Worm (Caenorhabditis elegans) whole organism, L2 larva: ENCODE results near the gene C17C3.9.
A peak's percentile ranks its signal among the peaks of the same experiment; 100 is the strongest.

Source experiments
- C34F6.9 ChIP-seq: fragments of 150-350 bp; optimal IDR thresholded peaks from 2 replicates; lab custom pipeline; 2014; ENCODE audit warnings: missing biosample characterization, missing genetic modification characterization
- F13H6.1 ChIP-seq: sonication (generic microtip); optimal IDR thresholded peaks from 2 replicates; lab custom pipeline; 2016; ENCODE audit warnings: missing genetic modification characterization, missing compliant biosample characterization
- R02D3.7 ChIP-seq: fragments of 150-350 bp; optimal IDR thresholded peaks from 2 replicates; lab custom pipeline; 2014; ENCODE audit warnings: missing biosample characterization, missing genetic modification characterization
- Y55F3AM.14 ChIP-seq: fragments of 200-800 bp; sonication (Bioruptor generic); optimal IDR thresholded peaks from 2 replicates; lab custom pipeline; 2018; ENCODE audit warnings: mild to moderate bottlenecking, missing genetic modification characterization, missing compliant biosample characterization
- ZK546.5 ChIP-seq: sonication (generic microtip); optimal IDR thresholded peaks from 2 replicates; lab custom pipeline; 2017; ENCODE audit warnings: missing biosample characterization, missing genetic modification characterization
- alr-1 ChIP-seq: fragments of 150-350 bp; optimal IDR thresholded peaks from 2 replicates; lab custom pipeline; 2014; ENCODE audit warnings: missing biosample characterization, missing genetic modification characterization
- aly-2 ChIP-seq: fragments of 150-350 bp; optimal IDR thresholded peaks from 2 replicates; lab custom pipeline; 2014; ENCODE audit warnings: missing biosample characterization, missing genetic modification characterization
- ama-1 ChIP-seq: fragments of 150-350 bp; optimal IDR thresholded peaks from 2 replicates; lab custom pipeline; 2018; ENCODE audit warnings: inconsistent platforms
- blmp-1 ChIP-seq: sonication (generic microtip); optimal IDR thresholded peaks from 2 replicates; lab custom pipeline; 2017; ENCODE audit warnings: missing genetic modification characterization, mild to moderate bottlenecking, missing compliant biosample characterization, antibody characterized with exemption, moderate library complexity; ENCODE audit not compliant: insufficient read depth
- ceh-16 ChIP-seq: fragments of 150-350 bp; optimal IDR thresholded peaks from 2 replicates; lab custom pipeline; 2014; ENCODE audit warnings: missing biosample characterization, missing genetic modification characterization
- ceh-82 ChIP-seq: fragments of 150-350 bp; optimal IDR thresholded peaks from 2 replicates; lab custom pipeline; 2014; ENCODE audit warnings: missing biosample characterization, missing genetic modification characterization
- crh-2 ChIP-seq: sonication (generic microtip); optimal IDR thresholded peaks from 2 replicates; lab custom pipeline; 2017; ENCODE audit warnings: missing biosample characterization, missing genetic modification characterization
- dmd-4 ChIP-seq: sonication (generic microtip); optimal IDR thresholded peaks from 2 replicates; lab custom pipeline; 2017; ENCODE audit warnings: missing biosample characterization, missing genetic modification characterization
- egl-27 ChIP-seq: sonication (generic microtip); optimal IDR thresholded peaks from 3 replicates; lab custom pipeline; 2017; ENCODE audit warnings: missing biosample characterization, missing genetic modification reagents, missing genetic modification characterization
- elt-1 ChIP-seq: fragments of 150-350 bp; optimal IDR thresholded peaks from 2 replicates; lab custom pipeline; 2014; ENCODE audit warnings: missing biosample characterization, missing genetic modification characterization
- elt-3 ChIP-seq: sonication (generic microtip); optimal IDR thresholded peaks from 2 replicates; lab custom pipeline; 2017; ENCODE audit warnings: missing biosample characterization, missing genetic modification characterization
- fos-1 ChIP-seq: fragments of 150-350 bp; optimal IDR thresholded peaks from 2 replicates; lab custom pipeline; 2014; ENCODE audit warnings: missing biosample characterization, missing genetic modification characterization
- gmeb-1 ChIP-seq: fragments of 150-350 bp; optimal IDR thresholded peaks from 2 replicates; lab custom pipeline; 2014; ENCODE audit warnings: missing biosample characterization, missing genetic modification characterization
- lin-11 ChIP-seq: fragments of 150-350 bp; sonication (generic microtip); optimal IDR thresholded peaks from 2 replicates; lab custom pipeline; 2014; ENCODE audit warnings: missing biosample characterization, missing genetic modification characterization, inconsistent platforms, mixed read lengths
- lin-13 ChIP-seq: fragments of 150-350 bp; optimal IDR thresholded peaks from 2 replicates; lab custom pipeline; 2014; ENCODE audit warnings: missing biosample characterization, missing genetic modification reagents, missing genetic modification characterization
- lin-39 ChIP-seq: fragments of 150-350 bp; optimal IDR thresholded peaks from 2 replicates; lab custom pipeline; 2014; ENCODE audit warnings: missing biosample characterization, missing genetic modification reagents, missing genetic modification characterization
- lsy-2 ChIP-seq, 2 experiments: fragments of 150-350 bp in 1 of 2; sonication (generic microtip) in 1 of 2; optimal IDR thresholded peaks; 2 replicates each; lab custom pipeline; 2014 to 2017; ENCODE audit warnings: missing biosample characterization in 2 of 2, missing genetic modification characterization in 2 of 2
- mab-5 ChIP-seq: fragments of 150-350 bp; optimal IDR thresholded peaks from 2 replicates; lab custom pipeline; 2014; ENCODE audit warnings: missing biosample characterization, missing genetic modification characterization
- mbf-1 ChIP-seq: sonication (generic microtip); optimal IDR thresholded peaks from 2 replicates; lab custom pipeline; 2017; ENCODE audit warnings: missing biosample characterization, missing genetic modification characterization
- mdl-1 ChIP-seq, 2 experiments: fragments of 150-350 bp in 1 of 2; sonication (generic microtip) in 1 of 2; optimal IDR thresholded peaks; 2 replicates each; lab custom pipeline; 2017; ENCODE audit warnings: missing biosample characterization in 2 of 2, missing genetic modification characterization in 2 of 2
- nhr-10 ChIP-seq: sonication (generic microtip); optimal IDR thresholded peaks from 2 replicates; lab custom pipeline; 2017; ENCODE audit warnings: missing biosample characterization, missing genetic modification characterization
- nhr-11 ChIP-seq: fragments of 150-350 bp; optimal IDR thresholded peaks from 2 replicates; lab custom pipeline; 2014; ENCODE audit warnings: missing biosample characterization, missing genetic modification characterization
- nhr-12 ChIP-seq: fragments of 150-350 bp; optimal IDR thresholded peaks from 2 replicates; lab custom pipeline; 2014; ENCODE audit warnings: missing biosample characterization, missing genetic modification characterization
- nhr-129 ChIP-seq: fragments of 150-350 bp; optimal IDR thresholded peaks from 2 replicates; lab custom pipeline; 2014; ENCODE audit warnings: missing biosample characterization, missing genetic modification characterization
- nhr-21 ChIP-seq: fragments of 150-350 bp; optimal IDR thresholded peaks from 2 replicates; lab custom pipeline; 2014; ENCODE audit warnings: missing biosample characterization, missing genetic modification characterization
- nhr-23 ChIP-seq: fragments of 150-350 bp; optimal IDR thresholded peaks from 2 replicates; lab custom pipeline; 2014; ENCODE audit warnings: missing biosample characterization, missing genetic modification reagents, missing genetic modification characterization
- nhr-237 ChIP-seq: fragments of 150-350 bp; optimal IDR thresholded peaks from 2 replicates; lab custom pipeline; 2014; ENCODE audit warnings: missing biosample characterization, missing genetic modification characterization
- nhr-25 ChIP-seq: fragments of 150-350 bp; sonication (generic microtip); optimal IDR thresholded peaks from 3 replicates; lab custom pipeline; 2014; ENCODE audit warnings: missing biosample characterization, missing genetic modification characterization
- nhr-6 ChIP-seq: fragments of 150-350 bp; optimal IDR thresholded peaks from 2 replicates; lab custom pipeline; 2014; ENCODE audit warnings: missing biosample characterization, missing genetic modification characterization
- nhr-77 ChIP-seq: fragments of 150-350 bp; optimal IDR thresholded peaks from 2 replicates; lab custom pipeline; 2014; ENCODE audit warnings: missing biosample characterization, missing genetic modification characterization
- peb-1 ChIP-seq: fragments of 150-350 bp; optimal IDR thresholded peaks from 2 replicates; lab custom pipeline; 2014; ENCODE audit warnings: missing biosample characterization, missing genetic modification characterization
- sem-4 ChIP-seq: fragments of 150-350 bp; optimal IDR thresholded peaks from 2 replicates; lab custom pipeline; 2014; ENCODE audit warnings: missing biosample characterization, missing genetic modification reagents, missing genetic modification characterization
- skn-1 ChIP-seq: sonication (generic microtip); optimal IDR thresholded peaks from 2 replicates; lab custom pipeline; 2017; ENCODE audit warnings: missing biosample characterization, missing genetic modification characterization
- sma-3 ChIP-seq: sonication (generic microtip); optimal IDR thresholded peaks from 2 replicates; lab custom pipeline; 2016; ENCODE audit warnings: missing genetic modification reagents, missing genetic modification characterization, missing compliant biosample characterization
- sma-9 ChIP-seq, 2 experiments: fragments of 150-350 bp in 1 of 2; sonication (generic microtip) in 1 of 2; optimal IDR thresholded peaks; 2 replicates each; lab custom pipeline; 2014 to 2016; ENCODE audit warnings: missing genetic modification characterization in 2 of 2, mild to moderate bottlenecking in 1 of 2, missing biosample characterization in 1 of 2, missing compliant biosample characterization in 1 of 2, missing genetic modification reagents in 1 of 2, moderate library complexity in 1 of 2
- snpc-4 ChIP-seq: fragments of 150-350 bp; optimal IDR thresholded peaks from 2 replicates; lab custom pipeline; 2014; ENCODE audit warnings: missing biosample characterization, missing genetic modification characterization
- unc-39 ChIP-seq: fragments of 150-350 bp; optimal IDR thresholded peaks from 2 replicates; lab custom pipeline; 2014; ENCODE audit warnings: missing biosample characterization, missing genetic modification characterization
- unc-55 ChIP-seq: fragments of 150-350 bp; sonication (generic microtip); optimal IDR thresholded peaks from 3 replicates; lab custom pipeline; 2014; ENCODE audit warnings: missing biosample characterization, missing genetic modification reagents, missing genetic modification characterization
- unc-62 ChIP-seq: fragments of 150-350 bp; optimal IDR thresholded peaks from 2 replicates; lab custom pipeline; 2014; ENCODE audit warnings: missing biosample characterization, missing genetic modification reagents, missing genetic modification characterization
- zag-1 ChIP-seq: fragments of 150-350 bp; optimal IDR thresholded peaks from 2 replicates; lab custom pipeline; 2014; ENCODE audit warnings: missing biosample characterization, missing genetic modification characterization
- ztf-1 ChIP-seq: fragments of 200-800 bp; sonication (Bioruptor generic); conservative IDR thresholded peaks from 2 replicates; pipeline ENCODE4 v1.3.6; 2022; ENCODE audit warnings: missing genetic modification characterization, missing compliant biosample characterization
- ztf-11 ChIP-seq: sonication (generic microtip); optimal IDR thresholded peaks from 2 replicates; lab custom pipeline; 2017; ENCODE audit warnings: missing biosample characterization, missing genetic modification characterization
- ztf-4 ChIP-seq: fragments of 150-350 bp; optimal IDR thresholded peaks from 2 replicates; lab custom pipeline; 2014; ENCODE audit warnings: missing biosample characterization, missing genetic modification characterization

C17C3.9 gene

ce11 chrII:5544145-5544515, 12.1 kb upstream of the C17C3.9 start:
- TF ChIP-seq snpc-4 (tag; lab: Kevin White, UChicago): peak; percentile 98
- no peak for TF ChIP-seq nhr-23
- TF ChIP-seq nhr-129: peak; percentile 89
- TF ChIP-seq nhr-12 (tag; lab: Kevin White, UChicago): no peak
- peak; percentile 11 for TF ChIP-seq fos-1 (tag; lab: Kevin White, UChicago)
- no peak for TF ChIP-seq lin-39
- no peak for TF ChIP-seq nhr-237 (tag; lab: Kevin White, UChicago)
- no peak for TF ChIP-seq ceh-82 (tag; lab: Kevin White, UChicago)
- TF ChIP-seq elt-3: no peak
- no peak for TF ChIP-seq dmd-4 (tag; lab: Kevin White, UChicago)
- TF ChIP-seq lin-11: no peak
- no peak for TF ChIP-seq sem-4 (tag; lab: Kevin White, UChicago)
- no peak for TF ChIP-seq elt-1
- TF ChIP-seq ztf-1 (GFP tag; lab: Robert Waterston, UW): no peak
- TF ChIP-seq ztf-11 (tag; lab: Kevin White, UChicago): no peak
- TF ChIP-seq peb-1 (tag; lab: Kevin White, UChicago): no peak
- peak; percentile 66 for TF ChIP-seq gmeb-1
- no peak for TF ChIP-seq blmp-1
- peak in 1 of 2 experiments; percentile 73 for TF ChIP-seq lsy-2 (tag; optimal IDR thresholded peaks at IDR 0.05; lab: Kevin White, UChicago)
- no peak for TF ChIP-seq ZK546.5 (tag; lab: Kevin White, UChicago)
- peak; percentile 15 for TF ChIP-seq nhr-10 (tag; lab: Kevin White, UChicago)
- TF ChIP-seq Y55F3AM.14 (GFP tag; lab: Kevin White, UChicago): no peak
- no peak for TF ChIP-seq nhr-11
- no peak for TF ChIP-seq mbf-1 (tag; lab: Kevin White, UChicago)
- TF ChIP-seq aly-2 (tag; lab: Kevin White, UChicago): no peak
- TF ChIP-seq sma-3 (GFP tag; lab: Kevin White, UChicago): peak; percentile 66
- TF ChIP-seq sma-9 (GFP tag; optimal IDR thresholded peaks at IDR 0.05; lab: Kevin White, UChicago): peak; percentile 76
- TF ChIP-seq sma-9 (tag; optimal IDR thresholded peaks at IDR 0.05; lab: Kevin White, UChicago): no peak
- TF ChIP-seq nhr-25: no peak
- TF ChIP-seq unc-39 (tag; lab: Kevin White, UChicago): no peak
- no peak for TF ChIP-seq mab-5 (tag; lab: Kevin White, UChicago)
- TF ChIP-seq skn-1 (tag; lab: Kevin White, UChicago): no peak
- TF ChIP-seq nhr-21: peak; percentile 85
- TF ChIP-seq alr-1 (tag; lab: Kevin White, UChicago): no peak
- no peak for TF ChIP-seq ceh-16 (tag; lab: Kevin White, UChicago)
- no peak for TF ChIP-seq unc-55 (GFP tag; lab: Kevin White, UChicago)
- no peak for TF ChIP-seq zag-1
- TF ChIP-seq lin-13: peak; percentile 27
- peak; percentile 6 for TF ChIP-seq nhr-77 (tag; lab: Kevin White, UChicago)
- TF ChIP-seq unc-62 (GFP tag; lab: Kevin White, UChicago): no peak
- no peak for TF ChIP-seq ztf-4 (tag; lab: Kevin White, UChicago)
- TF ChIP-seq R02D3.7 (tag; lab: Kevin White, UChicago): no peak
- TF ChIP-seq ama-1: peak; percentile 93
- TF ChIP-seq F13H6.1: no peak
- TF ChIP-seq nhr-6 (tag; lab: Kevin White, UChicago): peak; percentile 16
- TF ChIP-seq crh-2 (tag; lab: Kevin White, UChicago): peak; percentile 60
- TF ChIP-seq mdl-1 (tag; optimal IDR thresholded peaks at IDR 0.05; lab: Kevin White, UChicago): no peak
- TF ChIP-seq C34F6.9 (tag; lab: Kevin White, UChicago): no peak
- TF ChIP-seq egl-27 (tag; lab: Kevin White, UChicago): no peak
- TF ChIP-seq, all 48 proteins: peak for 14
